Fruit fly (Drosophila melanogaster) whole organism, embryonic: ENCODE results near the gene Megf8.
A peak's percentile ranks its signal among the peaks of the same experiment; 100 is the strongest.

Experiments
- B-H1 ChIP-seq: fragments of 200-800 bp; sonication (Bioruptor generic); IDR thresholded peaks from 3 replicates; pipeline ENCODE4 v1.3.6; 2022; ENCODE audit warnings: missing biosample characterization, missing genetic modification characterization
- BEAF-32 ChIP-seq: fragments of 200-800 bp; sonication (Bioruptor generic); optimal IDR thresholded peaks from 3 replicates; lab custom pipeline; 2017; ENCODE audit warnings: missing biosample characterization, missing genetic modification characterization, mild to moderate bottlenecking, moderate library complexity, missing genetic modification reagents
- CG10209 ChIP-seq: fragments of 200-800 bp; sonication (Bioruptor generic); optimal IDR thresholded peaks from 3 replicates; lab custom pipeline; 2017; ENCODE audit warnings: missing biosample characterization, mild to moderate bottlenecking, missing genetic modification characterization, missing genetic modification reagents
- CG11093 ChIP-seq: fragments of 200-800 bp; sonication (Bioruptor generic); IDR thresholded peaks from 3 replicates; pipeline ENCODE4 v1.3.6; 2022; ENCODE audit warnings: missing biosample characterization, missing genetic modification characterization
- CG12104 ChIP-seq: fragments of 200-800 bp; sonication (Bioruptor generic); optimal IDR thresholded peaks from 3 replicates; lab custom pipeline; 2016; ENCODE audit warnings: missing biosample characterization, missing genetic modification characterization
- CG1233 ChIP-seq: fragments of 200-800 bp; sonication (Bioruptor generic); optimal IDR thresholded peaks from 4 replicates; lab custom pipeline; 2018; ENCODE audit warnings: missing biosample characterization, mild to moderate bottlenecking, missing genetic modification characterization
- CG12744 ChIP-seq: fragments of 200-800 bp; sonication (Bioruptor generic); optimal IDR thresholded peaks from 2 replicates; lab custom pipeline; 2016; ENCODE audit warnings: missing biosample characterization, missing genetic modification characterization
- CG12769 ChIP-seq: fragments of 200-800 bp; sonication (Bioruptor generic); optimal IDR thresholded peaks from 2 replicates; lab custom pipeline; 2019; ENCODE audit warnings: missing biosample characterization, mild to moderate bottlenecking, missing genetic modification characterization, moderate library complexity
- CG13894 ChIP-seq: fragments of 200-800 bp; sonication (Bioruptor generic); optimal IDR thresholded peaks from 3 replicates; lab custom pipeline; 2018; ENCODE audit warnings: missing biosample characterization, mild to moderate bottlenecking, missing genetic modification characterization, moderate library complexity
- CG15073 ChIP-seq: fragments of 200-800 bp; sonication (Bioruptor generic); optimal IDR thresholded peaks from 2 replicates; lab custom pipeline; 2016; ENCODE audit warnings: missing biosample characterization, missing genetic modification characterization
- CG17328 ChIP-seq: fragments of 200-800 bp; sonication (Bioruptor generic); IDR thresholded peaks from 2 replicates; pipeline ENCODE4 v1.3.6; 2022; ENCODE audit warnings: missing biosample characterization, missing genetic modification characterization
- CG2202 ChIP-seq: fragments of 200-800 bp; sonication (Bioruptor generic); optimal IDR thresholded peaks from 2 replicates; lab custom pipeline; 2018; ENCODE audit warnings: missing biosample characterization, mild to moderate bottlenecking, missing genetic modification characterization
- CG34422 ChIP-seq: fragments of 200-800 bp; sonication (Bioruptor generic); IDR thresholded peaks from 3 replicates; pipeline ENCODE4 v1.3.6; 2022; ENCODE audit warnings: missing biosample characterization, missing genetic modification characterization
- CG42726 ChIP-seq: fragments of 200-800 bp; sonication (Bioruptor generic); IDR thresholded peaks from 2 replicates; pipeline ENCODE4 v1.3.6; 2022; ENCODE audit warnings: missing biosample characterization, missing genetic modification characterization; ENCODE audit not compliant: partially characterized antibody
- CG7839 ChIP-seq: fragments of 200-800 bp; sonication (Bioruptor generic); optimal IDR thresholded peaks from 3 replicates; lab custom pipeline; 2018; ENCODE audit warnings: missing biosample characterization, mild to moderate bottlenecking, missing genetic modification characterization, moderate library complexity
- CG9797 ChIP-seq: fragments of 200-800 bp; sonication (Bioruptor generic); optimal IDR thresholded peaks from 3 replicates; lab custom pipeline; 2018; ENCODE audit warnings: missing biosample characterization, mild to moderate bottlenecking, missing genetic modification characterization
- Dbx ChIP-seq: fragments of 200-800 bp; sonication (Bioruptor generic); IDR thresholded peaks from 3 replicates; pipeline ENCODE4 v1.3.6; 2022; ENCODE audit warnings: missing biosample characterization, missing genetic modification characterization
- Dip3 ChIP-seq: fragments of 200-800 bp; sonication (Bioruptor generic); optimal IDR thresholded peaks from 3 replicates; lab custom pipeline; 2016; ENCODE audit warnings: missing biosample characterization, missing genetic modification characterization
- Dp ChIP-seq: fragments of 200-800 bp; sonication (Bioruptor generic); optimal IDR thresholded peaks from 2 replicates; lab custom pipeline; 2018; ENCODE audit warnings: missing biosample characterization, mild to moderate bottlenecking, missing genetic modification characterization, moderate library complexity
- Ets97D ChIP-seq: fragments of 200-800 bp; sonication (Bioruptor generic); optimal IDR thresholded peaks from 3 replicates; lab custom pipeline; 2016; ENCODE audit warnings: missing biosample characterization, missing genetic modification characterization
- H2.0 ChIP-seq: fragments of 200-800 bp; sonication (Bioruptor generic); IDR thresholded peaks from 2 replicates; pipeline ENCODE4 v1.3.6; 2022; ENCODE audit warnings: missing biosample characterization, missing genetic modification characterization
- HHEX ChIP-seq: fragments of 200-800 bp; sonication (Bioruptor generic); optimal IDR thresholded peaks from 3 replicates; lab custom pipeline; 2017; ENCODE audit warnings: missing biosample characterization, mild to moderate bottlenecking, missing genetic modification characterization, missing genetic modification reagents
- HmgZ ChIP-seq: fragments of 200-800 bp; sonication (Bioruptor generic); optimal IDR thresholded peaks from 2 replicates; lab custom pipeline; 2018; ENCODE audit warnings: missing biosample characterization, mild to moderate bottlenecking, missing genetic modification characterization
- MESR4 ChIP-seq: fragments of 200-800 bp; sonication (Bioruptor generic); optimal IDR thresholded peaks from 2 replicates; lab custom pipeline; 2018; ENCODE audit warnings: missing biosample characterization, mild to moderate bottlenecking, missing genetic modification characterization, moderate library complexity
- NFAT ChIP-seq: fragments of 200-800 bp; sonication (Bioruptor generic); IDR thresholded peaks from 2 replicates; pipeline ENCODE4 v1.3.6; 2022; ENCODE audit warnings: missing biosample characterization, missing genetic modification characterization
- NK7.1 ChIP-seq: fragments of 200-800 bp; sonication (Bioruptor generic); optimal IDR thresholded peaks from 3 replicates; lab custom pipeline; 2016; ENCODE audit warnings: missing biosample characterization, missing genetic modification characterization
- Nf-YC ChIP-seq: fragments of 200-800 bp; optimal IDR thresholded peaks from 3 replicates; lab custom pipeline; 2019; ENCODE audit warnings: missing biosample characterization, mild to moderate bottlenecking, missing genetic modification characterization, moderate library complexity
- Poxn ChIP-seq: fragments of 200-800 bp; sonication (Bioruptor generic); IDR thresholded peaks from 2 replicates; pipeline ENCODE4 v1.3.6; 2022; ENCODE audit warnings: missing biosample characterization, missing genetic modification characterization
- Scr ChIP-seq: fragments of 200-800 bp; sonication (Bioruptor generic); IDR thresholded peaks from 2 replicates; pipeline ENCODE4 v1.3.6; 2022; ENCODE audit warnings: missing biosample characterization, missing genetic modification characterization; ENCODE audit not compliant: partially characterized antibody
- Sox102F ChIP-seq: fragments of 200-800 bp; sonication (Bioruptor generic); optimal IDR thresholded peaks from 2 replicates; lab custom pipeline; 2018; ENCODE audit warnings: missing biosample characterization, mild to moderate bottlenecking, missing genetic modification characterization, moderate library complexity
- YL-1 ChIP-seq: fragments of 200-800 bp; sonication (Bioruptor generic); optimal IDR thresholded peaks from 3 replicates; lab custom pipeline; 2017; ENCODE audit warnings: missing biosample characterization, mild to moderate bottlenecking, missing genetic modification characterization
- bsh ChIP-seq, 2 experiments: fragments of 200-800 bp; sonication (Bioruptor generic); optimal IDR thresholded peaks; 2 replicates each; lab custom pipeline; 2017 to 2018; ENCODE audit warnings: mild to moderate bottlenecking in 2 of 2, missing biosample characterization in 2 of 2, missing genetic modification characterization in 2 of 2, moderate library complexity in 1 of 2
- chif ChIP-seq, 2 experiments: fragments of 200-800 bp; sonication (Bioruptor generic); optimal IDR thresholded peaks; 3 replicates each; lab custom pipeline; 2016; ENCODE audit warnings: missing biosample characterization in 2 of 2, missing genetic modification characterization in 2 of 2
- dimm ChIP-seq: fragments of 200-800 bp; sonication (Bioruptor generic); IDR thresholded peaks from 2 replicates; pipeline ENCODE4 v1.3.6; 2022; ENCODE audit warnings: missing biosample characterization, missing genetic modification characterization
- emc ChIP-seq: fragments of 200-800 bp; sonication (Bioruptor generic); optimal IDR thresholded peaks from 2 replicates; lab custom pipeline; 2016; ENCODE audit warnings: missing biosample characterization, missing genetic modification characterization
- en ChIP-seq: fragments of 200-800 bp; sonication (Bioruptor generic); optimal IDR thresholded peaks from 2 replicates; lab custom pipeline; 2016; ENCODE audit warnings: missing biosample characterization, missing genetic modification characterization
- gcm2 ChIP-seq: fragments of 200-800 bp; sonication (Bioruptor generic); optimal IDR thresholded peaks from 2 replicates; lab custom pipeline; 2016; ENCODE audit warnings: missing biosample characterization, missing genetic modification characterization
- gfzf ChIP-seq: fragments of 200-800 bp; sonication (Bioruptor generic); optimal IDR thresholded peaks from 2 replicates; lab custom pipeline; 2016; ENCODE audit warnings: missing biosample characterization, mild to moderate bottlenecking, missing genetic modification characterization, moderate library complexity
- hb ChIP-seq: fragments of 200-800 bp; sonication (Bioruptor generic); IDR thresholded peaks from 3 replicates; pipeline ENCODE4 v1.3.6; 2022; ENCODE audit warnings: missing biosample characterization, missing genetic modification characterization; ENCODE audit not compliant: partially characterized antibody
- hth ChIP-seq: fragments of >200 bp; optimal IDR thresholded peaks from 2 replicates; lab custom pipeline; 2017; ENCODE audit warnings: inconsistent platforms
- klu ChIP-seq: fragments of 200-800 bp; sonication (Bioruptor generic); IDR thresholded peaks from 2 replicates; pipeline ENCODE4 v1.3.6; 2022; ENCODE audit warnings: missing biosample characterization, missing genetic modification characterization
- lov ChIP-seq, 2 experiments: fragments of 200-800 bp in 1 of 2; fragments of >200 bp in 1 of 2; sonication (Bioruptor generic) in 1 of 2; IDR thresholded peaks in 1 of 2; optimal IDR thresholded peaks in 1 of 2; 2 replicates in 1 of 2; 3 replicates in 1 of 2; pipeline versions ENCODE4 v1.3.6 to Lab custom; 2017 to 2022; ENCODE audit warnings: missing biosample characterization in 1 of 2, missing genetic modification characterization in 1 of 2
- mld ChIP-seq: fragments of 200-800 bp; sonication (Bioruptor generic); IDR thresholded peaks from 3 replicates; pipeline ENCODE4 v1.3.6; 2022; ENCODE audit warnings: missing biosample characterization, missing genetic modification characterization; ENCODE audit not compliant: partially characterized antibody
- nerfin-1 ChIP-seq: fragments of 200-800 bp; sonication (Bioruptor generic); optimal IDR thresholded peaks from 3 replicates; lab custom pipeline; 2019; ENCODE audit warnings: missing biosample characterization, mild to moderate bottlenecking, missing genetic modification characterization, moderate library complexity
- pros ChIP-seq: fragments of 200-800 bp; sonication (Bioruptor generic); optimal IDR thresholded peaks from 3 replicates; lab custom pipeline; 2019; ENCODE audit warnings: missing biosample characterization, mild to moderate bottlenecking, missing genetic modification characterization, moderate library complexity
- pzg ChIP-seq: fragments of 200-800 bp; sonication (Bioruptor generic); optimal IDR thresholded peaks from 3 replicates; lab custom pipeline; 2018; ENCODE audit warnings: missing biosample characterization, mild to moderate bottlenecking, missing genetic modification characterization, moderate library complexity
- row ChIP-seq: fragments of 200-800 bp; sonication (Bioruptor generic); IDR thresholded peaks from 3 replicates; pipeline ENCODE4 v1.3.6; 2022; ENCODE audit warnings: missing biosample characterization, missing genetic modification characterization
- unpg ChIP-seq: fragments of 200-800 bp; sonication (Bioruptor generic); optimal IDR thresholded peaks from 3 replicates; lab custom pipeline; 2018; ENCODE audit warnings: missing biosample characterization, mild to moderate bottlenecking, missing genetic modification characterization, moderate library complexity
- vvl ChIP-seq: fragments of 200-800 bp; sonication (Bioruptor generic); IDR thresholded peaks from 2 replicates; pipeline ENCODE4 v1.3.6; 2022; ENCODE audit warnings: missing biosample characterization, missing genetic modification characterization
- zf30C ChIP-seq: fragments of 200-800 bp; sonication (Bioruptor generic); optimal IDR thresholded peaks from 3 replicates; lab custom pipeline; 2018; ENCODE audit warnings: missing biosample characterization, mild to moderate bottlenecking, missing genetic modification characterization

Gene Megf8

DNA sequence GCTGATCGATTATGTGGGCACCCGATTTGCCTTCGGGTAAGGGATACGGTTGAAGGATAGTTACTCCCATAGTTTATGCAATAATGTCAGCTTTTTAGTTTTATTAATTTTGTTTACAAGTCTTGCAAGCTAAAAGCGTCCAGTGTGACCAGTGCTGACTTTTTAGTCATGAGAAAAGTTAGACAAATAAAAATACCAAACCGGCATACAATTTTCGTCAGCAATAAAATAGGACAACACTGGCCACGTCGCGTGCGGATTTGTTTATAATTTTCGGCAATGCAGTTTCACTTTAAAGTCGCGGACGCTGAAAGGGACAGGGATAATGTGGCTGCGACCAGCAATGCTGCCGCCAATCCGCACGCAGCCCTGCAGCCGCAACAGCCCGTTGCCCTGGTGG lies 29.4 kb downstream of the Megf8 start, which contains the start of the genes MED20 and Trf (continued):
- TF ChIP-seq lov (optimal IDR thresholded peaks at IDR 0.05; lab: Kevin White, UChicago) (no peak), lov (GFP tag; IDR thresholded peaks at IDR 0.05; lab: Robert Waterston, UW) (no peak), en (no peak), CG11093 (GFP tag; lab: Robert Waterston, UW) (no peak), Nf-YC (tag; lab: Kevin White, UChicago) (no peak), Sox102F (GFP tag; lab: Kevin White, UChicago) (no peak), CG10209 (GFP tag; lab: Kevin White, UChicago) (no peak), CG9797 (GFP tag; lab: Kevin White, UChicago) (peak; percentile 73), Dip3 (GFP tag; lab: Kevin White, UChicago) (no peak), MESR4 (peak; percentile 29), B-H1 (GFP tag; lab: Robert Waterston, UW) (no peak), bsh (GFP tag; optimal IDR thresholded peaks at IDR 0.05; lab: Kevin White, UChicago) (no peak), gcm2 (GFP tag; lab: Kevin White, UChicago) (no peak), CG17328 (GFP tag; lab: Robert Waterston, UW) (no peak), unpg (GFP tag; lab: Kevin White, UChicago) (no peak), CG34422 (GFP tag; lab: Robert Waterston, UW) (peak; percentile 50; the same call in 1 of the 3 replicates), vvl (GFP tag; lab: Robert Waterston, UW) (no peak), nerfin-1 (tag; lab: Kevin White, UChicago) (no peak), chif (GFP tag; optimal IDR thresholded peaks at IDR 0.05; lab: Kevin White, UChicago) (no peak), klu (GFP tag; lab: Robert Waterston, UW) (no peak), CG12744 (GFP tag; lab: Kevin White, UChicago) (no peak), row (GFP tag; lab: Robert Waterston, UW) (peak; percentile 17; the same call in 1 of the 3 replicates), Ets97D (GFP tag; lab: Kevin White, UChicago) (peak; percentile 7), pros (GFP tag; lab: Kevin White, UChicago) (no peak), mld (GFP tag; lab: Robert Waterston, UW) (no peak), NFAT (GFP tag; lab: Robert Waterston, UW) (no peak), HmgZ (peak; percentile 47), CG13894 (tag; lab: Kevin White, UChicago) (no peak), Scr (no peak; the same call in 1 of the 2 replicates), YL-1 (GFP tag; lab: Kevin White, UChicago) (peak; percentile 65), CG2202 (tag; lab: Kevin White, UChicago) (no peak), CG1233 (GFP tag; lab: Kevin White, UChicago) (no peak), Dbx (GFP tag; lab: Robert Waterston, UW) (no peak), gfzf (GFP tag; lab: Kevin White, UChicago) (peak; percentile 81), HHEX (GFP tag; lab: Kevin White, UChicago) (no peak), H2.0 (GFP tag; lab: Robert Waterston, UW) (no peak), NK7.1 (GFP tag; lab: Kevin White, UChicago) (no peak), zf30C (peak; percentile 43), CG7839 (tag; lab: Kevin White, UChicago) (no peak), emc (GFP tag; lab: Kevin White, UChicago) (no peak), pzg (peak; percentile 71), hb (GFP tag; lab: Robert Waterston, UW) (no peak), CG42726 (GFP tag; lab: Robert Waterston, UW) (no peak), CG15073 (GFP tag; lab: Kevin White, UChicago) (no peak), BEAF-32 (peak; percentile 28), Dp (peak; percentile 17), CG12104 (GFP tag; lab: Kevin White, UChicago) (no peak), dimm (GFP tag; lab: Robert Waterston, UW) (no peak), CG12769 (tag; lab: Kevin White, UChicago) (no peak), Poxn (GFP tag; lab: Robert Waterston, UW) (no peak), hth (lab: Kevin White, UChicago) (no peak)
